Fruit fly (Drosophila melanogaster) whole organism: Measurements from ENCODE around the gene Prp16.

Source experiments
- CG8478 ChIP-seq: fragments of >200 bp; optimal IDR thresholded peaks from 2 replicates; lab custom pipeline; 2018; ENCODE audit warnings: inconsistent platforms
- Dll ChIP-seq: fragments of >200 bp; optimal IDR thresholded peaks from 2 replicates; lab custom pipeline; 2017
- EcR ChIP-seq, 2 experiments: fragments of >200 bp; optimal IDR thresholded peaks; 2 replicates each; lab custom pipeline; 2017; ENCODE audit warnings: missing biosample characterization in 2 of 2, missing genetic modification characterization in 2 of 2, missing genetic modification reagents in 2 of 2
- pan ChIP-seq: fragments of >200 bp; optimal IDR thresholded peaks from 2 replicates; lab custom pipeline; 2017
- psq ChIP-seq: fragments of >200 bp; optimal IDR thresholded peaks from 2 replicates; lab custom pipeline; 2017
- usp ChIP-seq: fragments of >200 bp; optimal IDR thresholded peaks from 2 replicates; lab custom pipeline; 2017; ENCODE audit warnings: missing biosample characterization, missing genetic modification characterization, mixed read lengths

Prp16 gene

DNA sequence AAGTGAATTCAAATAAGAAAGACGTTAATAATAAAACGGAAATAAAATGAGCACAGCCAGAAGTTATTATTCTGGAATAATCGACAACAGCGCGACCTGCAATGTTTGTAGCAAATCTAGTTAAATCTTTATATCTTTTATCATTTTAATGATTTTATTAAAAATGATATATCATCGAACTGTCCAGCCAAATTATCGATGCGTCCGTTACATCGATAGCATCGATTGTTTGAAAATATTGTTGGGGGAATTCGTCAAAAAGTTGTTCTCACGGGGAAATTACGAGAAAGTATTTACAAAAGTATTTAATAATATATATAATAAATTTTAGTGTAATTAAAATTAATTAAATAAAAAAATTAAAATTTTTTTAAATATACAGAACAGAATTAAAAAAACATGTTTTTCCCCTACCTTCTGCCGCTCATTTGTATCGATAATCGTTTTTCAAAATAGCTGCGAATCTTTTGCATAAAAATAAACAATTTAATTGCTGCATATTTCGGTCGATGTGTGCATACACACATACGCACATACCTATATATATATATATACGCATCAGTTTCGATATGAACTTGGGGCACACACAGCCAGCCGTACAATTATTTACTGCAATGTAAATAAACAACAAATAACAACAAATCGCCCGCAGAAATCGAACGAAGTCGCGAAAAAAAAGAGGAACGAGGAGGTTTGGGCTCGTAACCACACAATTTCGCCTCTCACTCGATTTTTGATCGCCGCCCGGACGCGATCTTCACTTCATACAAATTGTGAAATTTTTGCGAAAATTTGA, 42.0 kb downstream of the Prp16 start, which contains the start of gene CG32599:
Gene CG32599 (plus strand): TSS at position 746 of the 796 bp plus-strand sequence.
- TF ChIP-seq EcR (GFP tag; optimal IDR thresholded peaks at IDR 0.05; lab: Kevin White, UChicago) (no peak), pan (lab: Kevin White, UChicago) (no peak), Dll (lab: Kevin White, UChicago) (no peak), usp (GFP tag; lab: Kevin White, UChicago) (no peak), CG8478 (no peak), psq (no peak)

DNA sequence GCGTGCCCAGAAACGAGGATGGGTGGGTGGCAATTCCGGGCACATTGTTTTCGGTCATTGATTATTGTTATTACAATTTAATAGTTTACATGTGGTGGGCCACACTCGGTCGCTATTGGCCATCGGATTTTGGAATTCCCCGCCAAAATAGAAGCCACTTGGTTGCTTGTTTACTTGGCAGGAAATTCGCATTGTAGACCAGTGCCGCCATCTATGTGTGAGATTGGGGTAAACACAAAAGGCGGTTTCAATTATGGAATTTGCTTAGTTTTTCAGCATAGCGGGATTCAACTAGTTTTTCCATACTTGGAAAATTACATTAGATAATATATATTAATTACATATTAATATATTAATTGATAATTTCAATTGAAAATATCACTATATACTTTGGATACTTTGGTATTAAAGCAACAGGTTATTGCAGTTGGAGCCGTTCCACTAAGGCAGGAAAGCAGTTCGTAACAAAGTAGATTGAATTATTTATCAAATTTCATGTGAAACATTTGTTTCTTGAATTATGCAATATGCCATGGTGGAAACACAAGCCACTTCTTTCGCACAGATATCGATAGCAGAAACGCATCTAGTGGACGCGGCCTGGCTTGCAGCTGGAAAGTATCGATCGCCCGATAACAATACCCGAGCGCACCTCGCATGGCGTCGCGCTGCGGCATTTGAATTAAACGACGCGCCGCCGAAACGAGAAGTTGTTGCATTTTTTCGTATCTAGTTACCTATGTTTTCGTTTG, 46.0 kb downstream of the Prp16 start, which contains the start of gene mud:
Gene mud (plus strand): TSS at position 698 of the 752 bp plus-strand sequence.
- TF ChIP-seq CG8478 (no peak), psq (no peak), EcR (GFP tag; optimal IDR thresholded peaks at IDR 0.05; lab: Kevin White, UChicago) (no peak), Dll (lab: Kevin White, UChicago) (no peak), pan (lab: Kevin White, UChicago) (no peak)

DNA sequence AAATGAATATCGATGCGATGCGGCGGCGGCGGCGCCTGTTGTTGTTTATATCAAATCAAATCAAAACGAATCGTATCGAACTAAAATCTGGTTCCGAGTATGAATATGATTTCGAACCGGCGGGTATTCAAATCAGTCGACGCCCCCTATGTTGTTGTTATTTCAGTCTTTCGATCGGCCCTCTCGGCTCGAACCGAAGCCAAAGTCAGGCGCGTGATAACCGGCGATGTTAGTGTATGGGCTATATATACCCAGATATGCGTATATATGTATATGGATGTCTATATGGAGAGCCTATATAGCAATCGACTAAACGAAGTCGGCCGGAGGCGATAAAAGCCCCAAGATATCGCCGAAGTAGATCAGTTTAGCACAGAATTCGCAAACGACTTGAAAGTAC, 59.7 kb downstream of the Prp16 start, which contains the start of the genes CG46317 and Tat:
Gene CG46317 (plus strand): TSS at position 361 of the 400 bp plus-strand sequence.
Gene Tat (plus strand): TSS at position 361 of the 400 bp plus-strand sequence.
- TF ChIP-seq pan (lab: Kevin White, UChicago): no peak
- no peak for TF ChIP-seq CG8478
- no peak for TF ChIP-seq usp (GFP tag; lab: Kevin White, UChicago)
- no peak for TF ChIP-seq psq
- no peak for TF ChIP-seq Dll (lab: Kevin White, UChicago)
- TF ChIP-seq EcR (GFP tag; optimal IDR thresholded peaks at IDR 0.05; lab: Kevin White, UChicago): no peak

DNA sequence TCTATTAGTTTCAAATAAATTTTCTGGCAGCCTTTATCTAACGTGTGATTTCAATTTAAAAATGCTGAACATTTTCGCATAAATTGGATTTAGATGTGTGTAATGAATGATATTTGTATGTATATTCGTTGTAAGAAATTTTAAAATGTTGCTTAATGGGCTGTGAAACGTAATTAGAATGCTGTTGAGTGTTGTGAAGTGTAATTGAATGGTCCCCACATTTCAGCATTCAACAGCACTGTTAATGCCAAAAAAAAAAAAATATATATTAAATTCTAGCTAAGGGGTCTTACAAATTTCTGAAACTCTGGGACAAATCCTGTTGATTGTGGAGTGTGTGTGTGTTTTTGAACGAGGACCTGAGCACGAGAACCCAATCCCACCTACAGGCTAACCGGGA, 64.0 kb downstream of the Prp16 start:
- TF ChIP-seq usp (GFP tag; lab: Kevin White, UChicago): no peak
- no peak for TF ChIP-seq pan (lab: Kevin White, UChicago)
- no peak for TF ChIP-seq psq
- no peak for TF ChIP-seq Dll (lab: Kevin White, UChicago)
- TF ChIP-seq CG8478: no peak
- no peak for TF ChIP-seq EcR (GFP tag; optimal IDR thresholded peaks at IDR 0.05; lab: Kevin White, UChicago)

DNA sequence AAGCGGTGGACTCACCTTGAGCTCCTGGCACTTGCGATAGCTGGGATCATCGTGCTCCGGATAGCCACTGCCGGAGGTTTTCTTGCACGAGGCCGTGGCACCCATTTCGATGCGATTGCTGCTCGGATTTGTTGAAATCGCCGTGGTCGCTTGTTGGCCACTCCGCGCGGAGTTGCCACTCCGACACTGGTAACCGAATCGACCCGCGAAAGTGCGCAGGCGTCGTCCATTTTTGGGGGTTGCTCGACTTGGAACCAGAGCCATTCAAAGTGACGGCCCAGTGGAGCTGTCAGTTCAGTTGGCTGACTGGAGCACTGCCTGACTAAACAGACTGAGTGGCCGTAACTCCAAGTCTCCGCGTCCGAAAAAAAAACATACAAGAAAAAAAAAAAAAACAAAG, 64.9 kb downstream of the Prp16 start, which contains the start of the genes CG13404 and na:
Gene CG13404 (minus strand): TSS at position 176 of the 400 bp plus-strand sequence.
Gene na (plus strand): TSS at position 293 of the 400 bp plus-strand sequence.
- TF ChIP-seq Dll (lab: Kevin White, UChicago) (no peak), CG8478 (no peak), psq (no peak), pan (lab: Kevin White, UChicago) (no peak), EcR (GFP tag; optimal IDR thresholded peaks at IDR 0.05; lab: Kevin White, UChicago) (no peak), usp (GFP tag; lab: Kevin White, UChicago) (no peak)
